Worm (Caenorhabditis elegans) whole organism, mixed stage, embryonic: ENCODE results near the gene F10C1.9.

Experiments
- ceh-39 ChIP-seq: fragments of 150-350 bp; optimal IDR thresholded peaks from 2 replicates; lab custom pipeline; 2014; ENCODE audit warnings: missing biosample characterization, missing genetic modification characterization
- ceh-83 ChIP-seq: fragments of 200-800 bp; sonication (Bioruptor generic); optimal IDR thresholded peaks from 2 replicates; lab custom pipeline; 2018; ENCODE audit warnings: mild to moderate bottlenecking, missing genetic modification characterization, missing compliant biosample characterization
- ces-1 ChIP-seq: fragments of 150-350 bp; optimal IDR thresholded peaks from 2 replicates; lab custom pipeline; 2014; ENCODE audit warnings: missing biosample characterization, missing genetic modification reagents, missing genetic modification characterization
- cnd-1 ChIP-seq: fragments of 200-800 bp; sonication (Bioruptor generic); optimal IDR thresholded peaks from 2 replicates; lab custom pipeline; 2018; ENCODE audit warnings: mild to moderate bottlenecking, missing genetic modification characterization, missing compliant biosample characterization
- drap-1 ChIP-seq: fragments of 200-800 bp; sonication (Bioruptor generic); optimal IDR thresholded peaks from 3 replicates; lab custom pipeline; 2018; ENCODE audit warnings: mild to moderate bottlenecking, missing genetic modification characterization, missing compliant biosample characterization
- elt-3 ChIP-seq: fragments of 150-350 bp; optimal IDR thresholded peaks from 2 replicates; lab custom pipeline; 2014; ENCODE audit warnings: missing biosample characterization, missing genetic modification characterization
- lin-13 ChIP-seq: fragments of 150-350 bp; optimal IDR thresholded peaks from 2 replicates; lab custom pipeline; 2014; ENCODE audit warnings: missing biosample characterization, missing genetic modification characterization
- lsy-2 ChIP-seq: fragments of 150-350 bp; optimal IDR thresholded peaks from 2 replicates; lab custom pipeline; 2014; ENCODE audit warnings: missing biosample characterization, missing genetic modification characterization
- mab-5 ChIP-seq: fragments of 150-350 bp; optimal IDR thresholded peaks from 2 replicates; lab custom pipeline; 2014; ENCODE audit warnings: missing biosample characterization, missing genetic modification characterization
- mls-2 ChIP-seq: sonication (generic microtip); optimal IDR thresholded peaks from 2 replicates; lab custom pipeline; 2016; ENCODE audit warnings: mild to moderate bottlenecking, missing genetic modification characterization, moderate library complexity, missing compliant biosample characterization
- nhr-237 ChIP-seq: fragments of 150-350 bp; optimal IDR thresholded peaks from 2 replicates; lab custom pipeline; 2014; ENCODE audit warnings: missing biosample characterization, missing genetic modification characterization
- nhr-28 ChIP-seq: fragments of 150-350 bp; optimal IDR thresholded peaks from 2 replicates; lab custom pipeline; 2014; ENCODE audit warnings: missing biosample characterization, missing genetic modification characterization
- nhr-76 ChIP-seq: sonication (generic microtip); optimal IDR thresholded peaks from 2 replicates; lab custom pipeline; 2017; ENCODE audit warnings: missing biosample characterization, missing genetic modification characterization
- pha-4 ChIP-seq: fragments of 150-350 bp; optimal IDR thresholded peaks from 2 replicates; lab custom pipeline; 2018; ENCODE audit warnings: missing biosample characterization, missing genetic modification reagents, missing genetic modification characterization
- sem-2 ChIP-seq: fragments of 200-800 bp; sonication (Bioruptor generic); optimal IDR thresholded peaks from 2 replicates; lab custom pipeline; 2018; ENCODE audit warnings: mild to moderate bottlenecking, missing genetic modification characterization, missing compliant biosample characterization
- tbx-8 ChIP-seq: fragments of 200-800 bp; sonication (Bioruptor generic); optimal IDR thresholded peaks from 2 replicates; lab custom pipeline; 2018; ENCODE audit warnings: mild to moderate bottlenecking, missing genetic modification characterization, moderate library complexity, missing compliant biosample characterization
- unc-120 ChIP-seq: sonication (generic microtip); optimal IDR thresholded peaks from 2 replicates; lab custom pipeline; 2017; ENCODE audit warnings: missing genetic modification characterization, missing compliant biosample characterization; ENCODE audit not compliant: poor library complexity, severe bottlenecking
- unc-39 ChIP-seq: fragments of 150-350 bp; optimal IDR thresholded peaks from 2 replicates; lab custom pipeline; 2014; ENCODE audit warnings: missing biosample characterization, missing genetic modification characterization

Gene F10C1.9

DNA sequence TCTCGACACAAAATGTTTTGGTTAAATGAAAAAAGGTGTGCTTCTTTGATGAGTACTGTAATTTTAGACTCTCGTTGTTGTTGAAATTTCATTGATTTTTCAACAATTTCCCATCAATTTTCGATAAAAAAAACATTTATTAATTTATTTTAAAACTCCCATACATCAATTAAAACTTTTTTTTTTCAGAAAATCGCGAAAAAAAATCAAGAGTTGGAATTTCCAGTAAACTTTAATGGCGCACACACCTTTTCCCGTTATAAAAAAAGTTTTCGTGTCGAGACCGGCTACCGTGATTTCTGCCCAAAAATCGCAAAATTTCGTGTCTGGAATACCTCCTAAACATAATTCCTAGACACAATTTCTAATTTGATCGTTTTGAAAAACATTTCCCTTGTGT is 50.3 kb downstream of the F10C1.9 start, which contains the start of gene C25H3.14:
Gene C25H3.14 (plus strand): TSS at position 301 of the 400 bp plus-strand sequence.
- TF ChIP-seq unc-39 (tag; lab: Kevin White, UChicago) (no peak), sem-2 (GFP tag; lab: Kevin White, UChicago) (no peak), unc-120 (tag; lab: Kevin White, UChicago) (no peak), ceh-83 (GFP tag; lab: Kevin White, UChicago) (no peak), mls-2 (tag; lab: Kevin White, UChicago) (no peak), mab-5 (tag; lab: Kevin White, UChicago) (no peak)

DNA sequence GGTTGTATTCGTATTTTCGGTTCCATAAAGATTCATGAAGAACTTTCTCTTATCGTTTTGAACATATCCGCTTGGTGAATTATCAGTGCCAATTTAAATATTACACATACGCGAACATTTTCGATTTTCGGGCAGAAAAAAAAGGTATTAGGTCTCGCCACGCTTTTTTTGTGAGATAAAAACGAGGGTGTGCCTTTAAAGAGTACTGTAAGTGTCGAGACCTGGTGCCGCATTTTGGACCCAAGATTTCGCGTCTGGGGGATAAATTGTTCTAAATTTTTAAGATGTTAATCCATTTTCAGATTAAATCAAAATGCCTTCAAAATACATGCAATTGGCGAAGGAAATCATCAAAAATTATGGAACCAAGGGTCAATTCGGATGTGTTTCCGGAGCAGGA is 51.2 kb downstream of the F10C1.9 start, which contains the start of gene C25H3.3:
Gene C25H3.3 (plus strand): TSS at position 301 of the 400 bp plus-strand sequence.
- TF ChIP-seq drap-1 (GFP tag; lab: Kevin White, UChicago) (no peak), ceh-39 (tag; lab: Kevin White, UChicago) (no peak), cnd-1 (tag; lab: Kevin White, UChicago) (no peak), pha-4 (tag; lab: Kevin White, UChicago) (no peak), unc-39 (tag; lab: Kevin White, UChicago) (no peak), mab-5 (tag; lab: Kevin White, UChicago) (no peak), lin-13 (tag; lab: Kevin White, UChicago) (no peak), tbx-8 (no peak), unc-120 (tag; lab: Kevin White, UChicago) (no peak), ceh-83 (GFP tag; lab: Kevin White, UChicago) (no peak), ces-1 (GFP tag; lab: Kevin White, UChicago) (no peak), nhr-237 (tag; lab: Kevin White, UChicago) (no peak), nhr-76 (tag; lab: Kevin White, UChicago) (no peak), nhr-28 (tag; lab: Kevin White, UChicago) (no peak), elt-3 (tag; lab: Kevin White, UChicago) (no peak), lsy-2 (tag; lab: Kevin White, UChicago) (no peak)
